Fruit fly (Drosophila melanogaster) S2 (cell line): ENCODE data around the gene tacc.

Experiments used
- CG8478 ChIP-seq: fragments of >200 bp; optimal IDR thresholded peaks from 2 replicates; lab custom pipeline; 2018
- CTCF ChIP-seq, 2 experiments: fragments of >200 bp; optimal IDR thresholded peaks; 2 replicates each; lab custom pipeline; 2018

Gene tacc

DNA sequence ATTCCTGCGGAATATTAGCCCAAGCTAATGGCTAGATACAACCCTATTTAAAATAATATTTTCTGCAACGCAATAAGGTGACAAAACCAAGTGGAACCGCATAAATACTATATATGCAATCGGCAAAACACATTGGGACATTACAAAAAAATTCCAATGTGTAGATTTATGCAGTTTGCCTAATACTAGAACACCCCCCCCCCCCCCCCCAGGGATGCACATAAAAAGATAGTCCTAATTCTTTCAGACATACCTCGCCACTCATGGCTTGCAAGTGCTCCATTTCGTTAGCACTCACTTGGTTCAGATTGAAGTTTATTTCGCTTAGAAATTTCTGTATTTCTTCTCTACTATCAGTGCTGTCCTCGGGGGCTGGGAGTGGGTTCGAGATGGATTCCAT is 3.3 kb downstream of the tacc start:
- TF ChIP-seq CTCF (optimal IDR thresholded peaks at IDR 0.05; lab: Kevin White, UChicago), result no peak

DNA sequence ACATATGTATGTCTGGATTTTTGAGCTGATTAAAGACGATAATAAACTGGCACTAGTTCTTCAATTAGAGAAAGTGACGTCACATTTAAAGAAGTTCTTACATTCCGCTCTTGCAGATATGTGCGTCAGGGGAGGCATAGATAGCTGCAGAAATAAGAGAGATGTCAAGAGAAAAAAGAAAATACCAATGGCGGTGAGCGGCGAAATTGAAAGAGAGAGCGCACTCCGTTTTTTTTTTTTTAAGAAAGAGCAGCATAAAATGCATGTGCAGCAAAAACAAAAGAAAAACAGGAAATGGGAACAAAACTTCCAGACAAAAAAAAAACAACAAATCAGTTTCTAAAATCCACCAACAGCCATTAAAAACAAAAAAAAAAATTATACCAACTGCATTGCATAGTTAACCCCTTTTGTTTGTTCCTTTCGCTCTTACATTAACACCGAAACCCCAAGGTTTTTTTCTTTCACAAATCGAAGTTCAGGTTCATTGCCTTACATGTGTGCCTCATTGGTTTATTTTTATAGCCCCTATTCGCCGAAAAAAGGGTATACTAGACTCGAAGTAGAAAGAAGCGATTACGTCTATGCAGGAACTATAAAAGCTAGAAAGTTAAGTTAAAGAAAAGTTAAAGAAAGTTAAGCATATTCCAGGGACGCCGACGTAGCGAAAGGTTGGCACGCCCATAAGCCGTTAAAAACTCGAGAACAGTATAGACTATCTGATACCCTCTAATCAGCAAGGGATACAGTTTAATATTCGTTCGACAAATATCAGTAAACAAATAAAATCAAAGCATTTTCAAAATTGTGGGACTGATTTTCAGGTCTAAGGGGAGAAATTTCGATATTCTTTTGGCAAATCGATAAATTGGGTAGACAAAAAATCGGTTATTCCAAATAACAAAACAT is 8.0 kb downstream of the tacc start:
- TF ChIP-seq CG8478 (lab: Kevin White, UChicago) (no peak), CTCF (optimal IDR thresholded peaks at IDR 0.05; lab: Kevin White, UChicago) (no peak)

DNA sequence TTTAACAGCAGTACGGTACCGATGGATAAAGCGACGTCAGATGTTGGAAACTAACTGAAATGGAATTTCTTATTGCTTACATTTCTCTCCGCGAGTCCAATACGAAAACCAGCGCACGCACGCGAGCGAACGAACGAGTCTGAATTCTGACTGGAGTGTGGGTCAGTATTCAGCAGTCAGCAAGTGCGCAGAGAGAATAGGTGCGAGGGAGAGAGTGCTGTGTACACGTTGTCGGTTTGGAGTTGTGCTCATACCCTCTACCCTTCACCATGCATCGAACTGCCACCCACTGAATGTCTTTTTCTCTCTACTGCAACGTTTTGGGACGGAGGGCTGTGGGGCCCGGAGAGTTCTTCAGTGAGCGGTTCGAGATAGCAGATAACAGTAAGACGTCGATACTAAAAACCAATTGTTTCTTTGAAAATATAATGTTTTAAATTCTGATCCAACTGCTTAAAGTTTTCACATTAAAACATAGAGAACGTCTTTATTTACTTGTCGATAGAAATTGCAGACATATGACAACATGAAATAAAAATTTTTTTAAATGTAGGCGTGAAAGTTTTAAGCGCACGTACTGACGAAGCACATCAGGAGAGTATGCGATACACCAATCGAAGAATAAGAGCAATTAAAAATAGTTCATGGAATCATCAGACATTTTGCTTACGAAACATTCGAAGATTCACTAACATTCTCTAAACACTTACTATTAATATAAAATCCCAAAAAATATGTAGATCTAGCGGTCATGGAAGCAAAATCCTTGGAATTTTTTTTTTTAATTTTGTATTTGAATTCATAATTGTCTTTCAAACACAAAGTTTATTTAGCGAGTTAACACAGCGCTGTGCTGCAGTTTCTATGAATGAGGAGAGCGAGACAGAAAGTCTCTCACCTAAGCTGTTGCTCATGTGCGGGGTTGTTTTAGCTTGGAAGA is 9.1 kb downstream of the tacc start:
- no peak for TF ChIP-seq CTCF (optimal IDR thresholded peaks at IDR 0.05; lab: Kevin White, UChicago)
- TF ChIP-seq CG8478 (lab: Kevin White, UChicago), result no peak

DNA sequence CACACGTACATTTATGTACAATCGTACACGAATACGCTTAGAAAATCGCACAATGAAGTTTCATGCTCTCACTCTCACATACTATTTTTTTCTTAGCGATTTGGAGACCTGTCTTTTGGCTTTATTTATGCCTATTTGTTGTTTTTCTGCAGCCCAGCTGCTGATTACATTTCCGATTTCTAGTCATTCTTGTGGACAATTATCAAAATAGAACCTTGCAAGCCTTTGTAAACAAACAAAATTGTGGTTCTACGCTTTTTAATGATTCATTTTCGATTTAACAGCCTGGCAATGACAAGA is 9.7 kb downstream of the tacc start:
- no peak for TF ChIP-seq CTCF (optimal IDR thresholded peaks at IDR 0.05; lab: Kevin White, UChicago)
- no peak for TF ChIP-seq CG8478 (lab: Kevin White, UChicago)

DNA sequence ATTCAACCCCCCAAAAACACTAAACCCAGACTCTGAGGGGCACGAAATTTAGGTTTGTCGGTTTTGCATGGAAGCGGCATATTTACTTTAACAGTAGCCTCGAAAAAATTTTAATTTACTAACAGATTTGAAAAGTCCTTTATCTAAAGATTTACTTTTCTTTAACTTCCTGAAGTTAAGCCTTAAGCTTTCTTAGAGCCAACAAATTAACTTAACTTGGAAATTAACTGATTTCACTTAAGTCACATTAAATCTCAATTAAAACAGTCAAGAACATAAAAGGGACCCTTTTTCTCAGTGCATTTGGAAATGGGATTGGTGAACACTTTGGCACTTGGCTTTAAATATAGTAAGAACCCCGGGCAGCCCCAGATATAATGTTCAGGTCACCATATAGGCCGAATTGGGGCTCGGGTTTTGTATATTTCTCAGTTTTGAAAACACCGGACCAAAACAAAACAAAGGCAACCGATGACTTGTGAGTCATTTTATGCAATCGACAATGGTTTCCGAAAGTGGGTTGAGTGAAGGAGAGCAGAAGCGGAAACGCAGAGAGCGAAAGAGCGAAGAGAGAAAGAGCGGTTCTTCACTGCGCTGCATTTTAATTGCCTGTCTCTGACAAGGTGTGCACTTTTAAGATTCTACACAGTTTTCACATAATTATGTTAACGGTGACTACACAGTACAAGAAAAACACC is 10.2 kb downstream of the tacc start:
- no peak for TF ChIP-seq CTCF (optimal IDR thresholded peaks at IDR 0.05; lab: Kevin White, UChicago)
- TF ChIP-seq CG8478 (lab: Kevin White, UChicago), result no peak

DNA sequence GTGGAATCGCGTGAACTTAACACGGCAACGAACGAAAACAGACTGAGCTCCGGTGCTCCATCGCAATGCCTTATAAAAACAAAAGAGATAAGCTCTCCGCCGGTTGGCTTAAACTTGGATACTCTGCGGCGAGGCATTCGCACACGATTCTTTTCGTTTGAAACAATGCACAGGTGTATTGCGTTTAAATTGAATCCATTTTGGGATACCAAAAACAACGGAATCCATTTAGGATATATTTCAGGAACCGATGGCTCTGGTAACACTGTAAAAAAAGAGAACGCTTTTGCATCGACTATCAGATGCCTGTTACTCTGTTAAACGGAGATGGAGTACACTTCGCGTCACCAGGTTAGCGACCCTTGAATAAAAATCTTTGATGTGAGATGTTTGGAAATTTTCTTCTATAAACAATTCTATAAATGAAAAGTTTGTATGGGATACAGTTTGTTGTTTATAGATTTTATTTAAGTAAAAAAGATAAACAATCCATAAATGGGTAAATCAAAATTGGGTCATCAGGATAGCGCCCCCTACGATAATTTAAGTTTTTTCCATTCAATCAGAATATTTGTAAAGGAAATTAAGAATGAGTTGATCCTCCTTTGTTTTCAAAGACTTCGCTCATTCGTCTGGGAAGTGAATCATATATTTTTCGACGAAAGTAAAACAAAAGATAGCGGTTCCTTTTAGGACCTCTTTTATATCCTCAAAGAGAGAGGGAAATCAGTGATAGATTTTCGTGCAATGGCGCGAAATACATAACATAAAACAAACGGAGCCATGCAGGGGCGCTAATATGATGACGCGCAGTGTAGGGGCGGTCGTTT is 16.8 kb downstream of the tacc start, which contains the start of gene Nep2:
Gene Nep2 (minus strand): TSS at position 51 of the 830 bp plus-strand sequence.
- no peak for TF ChIP-seq CG8478 (lab: Kevin White, UChicago)
- TF ChIP-seq CTCF (optimal IDR thresholded peaks at IDR 0.05; lab: Kevin White, UChicago), result no peak

DNA sequence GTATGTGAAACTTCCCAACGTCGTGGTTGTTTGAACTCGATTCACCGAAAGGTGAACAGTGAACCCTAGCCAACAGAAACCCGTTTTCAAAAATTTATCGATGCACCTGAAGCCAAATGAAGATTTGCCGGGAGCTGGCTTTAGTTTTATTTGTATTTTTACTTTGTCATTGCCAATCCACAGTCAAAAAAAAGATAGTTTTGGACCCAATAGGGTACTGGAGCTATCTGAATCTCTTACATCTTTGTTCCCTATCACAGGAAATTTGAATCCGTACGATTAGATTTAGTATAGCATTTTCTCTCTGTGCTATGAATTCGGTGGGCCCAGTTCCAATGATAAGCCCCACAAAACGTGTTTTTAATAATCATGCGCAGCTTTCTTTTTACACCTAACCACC is 17.9 kb downstream of the tacc start:
- TF ChIP-seq CTCF (optimal IDR thresholded peaks at IDR 0.05; lab: Kevin White, UChicago) (no peak), CG8478 (lab: Kevin White, UChicago) (no peak)

DNA sequence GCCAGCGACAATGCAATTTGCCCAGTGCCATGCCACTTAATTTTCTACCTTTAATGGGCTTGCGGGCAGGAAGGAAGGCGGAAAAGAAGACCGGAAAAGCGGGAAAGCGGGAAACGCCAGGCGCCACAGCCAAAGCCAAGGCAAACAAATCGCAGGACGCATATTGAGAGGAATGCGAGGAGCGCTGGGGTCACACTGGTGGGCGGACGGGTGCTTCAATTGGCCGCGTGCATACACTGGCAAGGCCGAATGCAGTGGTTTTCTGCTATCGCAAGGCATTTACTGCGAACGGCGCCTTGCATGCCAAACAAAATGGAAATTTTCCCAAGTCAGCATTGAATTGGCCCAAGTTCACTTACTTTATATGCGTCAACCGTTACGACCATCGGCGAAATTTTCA is 20.4 kb downstream of the tacc start:
- TF ChIP-seq CG8478 (lab: Kevin White, UChicago) (no peak), CTCF (optimal IDR thresholded peaks at IDR 0.05; lab: Kevin White, UChicago) (no peak)

DNA sequence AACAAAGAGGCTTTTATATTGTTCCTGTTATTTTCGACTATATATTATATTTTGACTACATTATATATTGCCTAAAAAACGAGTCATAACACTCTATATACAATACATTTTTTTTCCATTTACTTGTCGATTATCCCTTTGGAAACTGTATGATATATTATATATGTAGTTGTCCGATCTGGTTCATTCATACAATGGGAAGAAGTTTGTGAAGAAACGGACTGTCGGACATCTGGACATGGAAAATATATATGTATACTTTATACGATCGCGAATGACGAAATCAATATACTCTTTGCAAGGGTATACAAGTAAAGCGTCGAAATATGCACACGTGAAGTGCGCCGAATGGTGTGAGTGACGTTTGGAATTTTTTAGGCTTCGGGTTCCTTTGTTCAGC is 22.1 kb downstream of the tacc start:
- no peak for TF ChIP-seq CG8478 (lab: Kevin White, UChicago)
- TF ChIP-seq CTCF (optimal IDR thresholded peaks at IDR 0.05; lab: Kevin White, UChicago), result no peak

DNA sequence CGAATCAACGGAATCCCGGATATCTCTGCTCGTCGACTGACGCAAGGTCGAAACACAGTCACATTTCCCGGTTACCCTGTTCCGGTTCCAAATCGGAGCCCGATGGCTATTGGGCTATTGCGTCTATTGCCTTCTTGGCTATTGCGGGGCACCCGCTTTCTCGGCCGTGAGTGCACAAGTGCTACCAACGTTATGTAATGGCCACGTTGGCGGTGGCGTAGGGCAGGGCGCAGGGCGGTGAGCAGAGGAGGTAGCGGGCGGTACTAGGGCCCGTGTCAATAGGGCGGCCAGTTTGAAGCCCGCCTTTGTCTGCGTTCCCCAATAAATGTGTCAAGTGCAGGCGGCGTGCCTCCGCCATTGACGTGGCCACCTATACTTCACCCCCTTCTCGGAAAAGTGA is 22.6 kb downstream of the tacc start:
- TF ChIP-seq CTCF (optimal IDR thresholded peaks at IDR 0.05; lab: Kevin White, UChicago) (no peak), CG8478 (lab: Kevin White, UChicago) (no peak)

DNA sequence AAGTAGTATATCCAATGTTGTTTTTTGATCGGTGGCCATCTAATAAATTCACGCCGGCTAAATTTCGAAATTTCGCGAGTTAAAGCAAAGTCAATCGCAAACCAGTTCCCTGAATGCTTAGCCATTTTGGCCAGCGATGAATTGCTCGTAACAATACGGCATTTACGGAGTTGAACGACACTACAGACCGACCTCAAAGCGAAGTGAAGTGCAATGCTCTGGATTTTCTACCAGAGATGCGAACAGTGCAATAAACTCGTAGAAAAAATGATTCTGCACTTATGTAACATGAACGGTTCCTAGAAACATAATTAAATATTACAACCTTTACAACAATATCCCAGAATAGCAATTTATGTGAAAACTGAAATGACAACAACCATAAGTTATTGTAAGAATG is 23.5 kb downstream of the tacc start:
- TF ChIP-seq CG8478 (lab: Kevin White, UChicago) (no peak), CTCF (optimal IDR thresholded peaks at IDR 0.05; lab: Kevin White, UChicago) (no peak)

DNA sequence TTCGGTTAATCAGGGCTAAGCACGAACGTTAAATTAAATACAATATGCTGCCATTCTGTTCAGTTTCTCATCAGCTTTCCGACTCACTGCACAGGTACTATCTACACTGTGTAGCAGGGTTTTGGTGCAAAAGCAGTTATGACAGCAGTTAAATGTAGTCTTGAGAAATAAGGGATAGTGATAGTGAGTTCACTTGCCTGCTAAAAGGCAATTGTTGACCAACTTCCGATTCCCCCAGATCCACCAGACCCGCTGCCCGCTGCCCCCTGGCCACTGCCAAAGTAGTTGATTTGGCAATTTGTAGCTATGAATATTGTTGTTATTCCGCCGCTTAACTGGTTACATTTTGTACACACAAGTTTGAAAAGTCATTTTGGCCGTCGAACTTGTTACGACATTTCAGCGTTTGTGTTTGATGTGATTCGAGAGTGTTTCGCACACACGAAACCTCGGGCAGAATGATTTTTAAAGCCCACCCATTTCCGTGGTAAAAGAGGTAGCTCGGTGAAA is 24.5 kb downstream of the tacc start:
- TF ChIP-seq CTCF (optimal IDR thresholded peaks at IDR 0.05; lab: Kevin White, UChicago), result no peak
- no peak for TF ChIP-seq CG8478 (lab: Kevin White, UChicago)

DNA sequence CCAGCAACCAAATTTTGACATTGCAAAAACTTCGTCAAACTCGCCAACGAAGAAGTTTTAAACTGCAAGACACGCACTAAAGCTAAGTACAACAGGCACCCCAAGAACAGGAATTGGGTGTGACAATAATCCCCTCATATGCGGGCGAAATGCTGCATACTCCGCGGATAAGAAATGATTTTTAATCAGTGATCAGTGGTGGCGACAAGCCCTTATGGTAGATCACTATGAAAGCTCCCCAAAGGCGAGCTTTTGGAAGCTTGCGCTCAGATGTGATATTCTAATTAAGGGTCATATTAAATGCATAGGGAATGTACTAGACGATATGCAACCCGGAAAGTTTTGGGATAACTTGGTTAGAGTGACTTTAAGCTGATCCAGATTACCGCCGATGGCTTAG is 31.3 kb downstream of the tacc start:
- TF ChIP-seq CTCF (optimal IDR thresholded peaks at IDR 0.05; lab: Kevin White, UChicago) (no peak), CG8478 (lab: Kevin White, UChicago) (no peak)
